Worm (Caenorhabditis elegans): Measurements from ENCODE around the gene F46C3.2.

- TF ChIP-seq nhr-6 (tag; optimal IDR thresholded peaks at IDR 0.05) (no peak), unc-62 (GFP tag; optimal IDR thresholded peaks at IDR 0.05) (no peak), nhr-77 (tag; optimal IDR thresholded peaks at IDR 0.05) (no peak), lsy-2 (tag; optimal IDR thresholded peaks at IDR 0.05) (peak in 1 of 2 experiments; percentile 14), ztf-11 (tag; optimal IDR thresholded peaks at IDR 0.05) (no peak)
Observed at ce11 chrX:11463005-11463404, 44.4 kb upstream of the F46C3.2 start.
